Fruit fly (Drosophila melanogaster): Measurements from ENCODE around the gene CG17190.

The CG17190 gene

dm6 chr3R:19999474-19999873 is 13.8 kb downstream of the CG17190 start:
- TF ChIP-seq Ets98B (GFP tag; IDR thresholded peaks at IDR 0.05) (peak; percentile 79), Snoo (tag; optimal IDR thresholded peaks at IDR 0.05) (peak; percentile 68), CG17806 (tag; optimal IDR thresholded peaks at IDR 0.05) (peak; percentile 83), CG13204 (GFP tag; optimal IDR thresholded peaks at IDR 0.05) (peak; percentile 26), rn (GFP tag; IDR thresholded peaks at IDR 0.05) (peak; percentile 44; the same call in 1 of the 2 replicates), EcR (GFP tag; optimal IDR thresholded peaks at IDR 0.05) (no peak), CG12605 (GFP tag; IDR thresholded peaks at IDR 0.05) (peak; percentile 83), Pif1B (GFP tag; optimal IDR thresholded peaks at IDR 0.05) (peak; percentile 58), CG8159 (tag; optimal IDR thresholded peaks at IDR 0.05) (peak; percentile 85), D1 (tag; optimal IDR thresholded peaks at IDR 0.05) (peak; percentile 64), CG14655 (GFP tag; optimal IDR thresholded peaks at IDR 0.05) (peak; percentile 82), CG34367 (tag; optimal IDR thresholded peaks at IDR 0.05) (peak; percentile 78), CG9948 (tag; optimal IDR thresholded peaks at IDR 0.05) (peak; percentile 84), CG15710 (tag; optimal IDR thresholded peaks at IDR 0.05) (peak; percentile 85), gl (tag; optimal IDR thresholded peaks at IDR 0.05) (peak; percentile 26), Pif1A (GFP tag; optimal IDR thresholded peaks at IDR 0.05) (peak; percentile 63), fd96Ca (GFP tag; IDR thresholded peaks at IDR 0.05) (no peak), CG32121 (GFP tag; IDR thresholded peaks at IDR 0.05) (peak; percentile 87), CG8301 (tag; optimal IDR thresholded peaks at IDR 0.05) (peak; percentile 78), CG4496 (GFP tag; IDR thresholded peaks at IDR 0.05) (peak; percentile 83), CG10348 (GFP tag; IDR thresholded peaks at IDR 0.05) (no peak)

- 0 out of 2 replicates have a peak, but pooled peaks have one; percentile 30 for TF ChIP-seq rn (GFP tag; IDR thresholded peaks at IDR 0.05)
- peak; percentile 63 for TF ChIP-seq CG8159 (tag; optimal IDR thresholded peaks at IDR 0.05)
- no peak for TF ChIP-seq D1 (tag; optimal IDR thresholded peaks at IDR 0.05)
- TF ChIP-seq fd96Ca (GFP tag; IDR thresholded peaks at IDR 0.05): peak; percentile 83; the same call in 2 of the 3 replicates
- TF ChIP-seq Pif1A (GFP tag; optimal IDR thresholded peaks at IDR 0.05): peak; percentile 69
- no peak for TF ChIP-seq EcR (GFP tag; optimal IDR thresholded peaks at IDR 0.05)
- TF ChIP-seq gl (tag; optimal IDR thresholded peaks at IDR 0.05): peak; percentile 29
- TF ChIP-seq CG4496 (GFP tag; IDR thresholded peaks at IDR 0.05): peak; percentile 89
- peak; percentile 23 for TF ChIP-seq CG13204 (GFP tag; optimal IDR thresholded peaks at IDR 0.05)
- TF ChIP-seq CG32121 (GFP tag; IDR thresholded peaks at IDR 0.05): peak; percentile 47; the same call in 1 of the 2 replicates
- peak; percentile 72 for TF ChIP-seq CG17806 (tag; optimal IDR thresholded peaks at IDR 0.05)
- peak; percentile 80 for TF ChIP-seq CG14655 (GFP tag; optimal IDR thresholded peaks at IDR 0.05)
- peak; percentile 72 for TF ChIP-seq CG8301 (tag; optimal IDR thresholded peaks at IDR 0.05)
- TF ChIP-seq CG15710 (tag; optimal IDR thresholded peaks at IDR 0.05): peak; percentile 69
- TF ChIP-seq Ets98B (GFP tag; IDR thresholded peaks at IDR 0.05): peak; percentile 71
- peak; percentile 54 for TF ChIP-seq CG12605 (GFP tag; IDR thresholded peaks at IDR 0.05)
- TF ChIP-seq CG34367 (tag; optimal IDR thresholded peaks at IDR 0.05): peak; percentile 72
- TF ChIP-seq CG10348 (GFP tag; IDR thresholded peaks at IDR 0.05): no peak
- peak; percentile 23 for TF ChIP-seq Snoo (tag; optimal IDR thresholded peaks at IDR 0.05)
- peak; percentile 66 for TF ChIP-seq CG9948 (tag; optimal IDR thresholded peaks at IDR 0.05)
- TF ChIP-seq Pif1B (GFP tag; optimal IDR thresholded peaks at IDR 0.05): peak; percentile 49
These were observed 14.9 kb downstream of the CG17190 start for dm6 chr3R:19998418-19998817.

dm6 chr3R:19997526-19998070 is 15.7 kb downstream of the CG17190 start:
- TF ChIP-seq Pif1A (GFP tag; optimal IDR thresholded peaks at IDR 0.05) (no peak), D1 (tag; optimal IDR thresholded peaks at IDR 0.05) (no peak), CG12605 (GFP tag; IDR thresholded peaks at IDR 0.05) (no peak), CG14655 (GFP tag; optimal IDR thresholded peaks at IDR 0.05) (no peak), rn (GFP tag; IDR thresholded peaks at IDR 0.05) (no peak), CG8159 (tag; optimal IDR thresholded peaks at IDR 0.05) (no peak), CG8301 (tag; optimal IDR thresholded peaks at IDR 0.05) (no peak), CG4496 (GFP tag; IDR thresholded peaks at IDR 0.05) (no peak)

dm6 chr3R:19996433-19996832 is 16.9 kb downstream of the CG17190 start:
- no peak for TF ChIP-seq CG12605 (GFP tag; IDR thresholded peaks at IDR 0.05)
- no peak for TF ChIP-seq Snoo (tag; optimal IDR thresholded peaks at IDR 0.05)
- TF ChIP-seq Pif1A (GFP tag; optimal IDR thresholded peaks at IDR 0.05): peak; percentile 33
- TF ChIP-seq CG15710 (tag; optimal IDR thresholded peaks at IDR 0.05): no peak
- TF ChIP-seq CG13204 (GFP tag; optimal IDR thresholded peaks at IDR 0.05): no peak
- TF ChIP-seq CG8159 (tag; optimal IDR thresholded peaks at IDR 0.05): peak; percentile 9
- no peak for TF ChIP-seq gl (tag; optimal IDR thresholded peaks at IDR 0.05)
- no peak for TF ChIP-seq CG9948 (tag; optimal IDR thresholded peaks at IDR 0.05)
- no peak for TF ChIP-seq fd96Ca (GFP tag; IDR thresholded peaks at IDR 0.05)
- TF ChIP-seq CG34367 (tag; optimal IDR thresholded peaks at IDR 0.05): no peak
- no peak for TF ChIP-seq CG17806 (tag; optimal IDR thresholded peaks at IDR 0.05)
- peak; percentile 69 for TF ChIP-seq CG14655 (GFP tag; optimal IDR thresholded peaks at IDR 0.05)
- TF ChIP-seq D1 (tag; optimal IDR thresholded peaks at IDR 0.05): no peak
- TF ChIP-seq CG32121 (GFP tag; IDR thresholded peaks at IDR 0.05): peak; percentile 36; the same call in 1 of the 2 replicates
- TF ChIP-seq CG4496 (GFP tag; IDR thresholded peaks at IDR 0.05): peak; percentile 30; the same call in 1 of the 3 replicates
- TF ChIP-seq EcR (GFP tag; optimal IDR thresholded peaks at IDR 0.05): no peak
- no peak for TF ChIP-seq CG10348 (GFP tag; IDR thresholded peaks at IDR 0.05)
- no peak for TF ChIP-seq Pif1B (GFP tag; optimal IDR thresholded peaks at IDR 0.05)
- no peak for TF ChIP-seq rn (GFP tag; IDR thresholded peaks at IDR 0.05)
- TF ChIP-seq CG8301 (tag; optimal IDR thresholded peaks at IDR 0.05): peak; percentile 60
- no peak for TF ChIP-seq Ets98B (GFP tag; IDR thresholded peaks at IDR 0.05)

- TF ChIP-seq D1 (tag; optimal IDR thresholded peaks at IDR 0.05) (no peak), Snoo (tag; optimal IDR thresholded peaks at IDR 0.05) (no peak), CG10348 (GFP tag; IDR thresholded peaks at IDR 0.05) (no peak), rn (GFP tag; IDR thresholded peaks at IDR 0.05) (no peak)
These were observed 17.9 kb downstream of the CG17190 start for dm6 chr3R:19995408-19995807.
